Worm (Caenorhabditis elegans) whole organism, young adult: ENCODE results near the gene ctsa-1.1.

Experiments
- B0035.1 ChIP-seq: sonication (generic microtip); optimal IDR thresholded peaks from 2 replicates; lab custom pipeline; 2016; ENCODE audit warnings: missing genetic modification characterization, mild to moderate bottlenecking, missing compliant biosample characterization, missing genotype, missing genetic modification reagents
- B0336.3 ChIP-seq: fragments of 200-800 bp; sonication (Bioruptor generic); IDR thresholded peaks from 2 replicates; pipeline ENCODE4 v1.3.6; 2022; ENCODE audit warnings: missing genetic modification characterization, missing compliant biosample characterization
- D2030.7 ChIP-seq: fragments of 200-800 bp; sonication (Bioruptor generic); IDR thresholded peaks from 2 replicates; pipeline ENCODE4 v1.3.6; 2022; ENCODE audit warnings: missing genetic modification reagents, missing genetic modification characterization, missing compliant biosample characterization
- F22D6.2 ChIP-seq: sonication (generic microtip); optimal IDR thresholded peaks from 2 replicates; lab custom pipeline; 2016; ENCODE audit warnings: mild to moderate bottlenecking, missing genetic modification characterization, missing compliant biosample characterization
- F33H1.4 ChIP-seq: fragments of 200-800 bp; sonication (Bioruptor generic); IDR thresholded peaks from 2 replicates; pipeline ENCODE4 v1.3.6; 2022; ENCODE audit warnings: missing genetic modification reagents, missing genetic modification characterization, missing compliant biosample characterization
- K11D2.4 ChIP-seq: fragments of 200-800 bp; sonication (Bioruptor generic); IDR thresholded peaks from 2 replicates; pipeline ENCODE4 v1.3.6; 2022; ENCODE audit warnings: missing genetic modification reagents, missing genetic modification characterization, missing compliant biosample characterization
- ZK185.1 ChIP-seq: sonication (generic microtip); optimal IDR thresholded peaks from 2 replicates; lab custom pipeline; 2016; ENCODE audit warnings: mild to moderate bottlenecking, missing genetic modification characterization, missing compliant biosample characterization; ENCODE audit not compliant: poor library complexity, severe bottlenecking
- bed-1 ChIP-seq: fragments of 200-800 bp; sonication (Bioruptor generic); IDR thresholded peaks from 2 replicates; pipeline ENCODE4 v1.3.6; 2022; ENCODE audit warnings: missing genetic modification reagents, missing genetic modification characterization, missing compliant biosample characterization
- bed-2 ChIP-seq: fragments of 200-800 bp; sonication (Bioruptor generic); IDR thresholded peaks from 2 replicates; pipeline ENCODE4 v1.3.6; 2022; ENCODE audit warnings: missing genetic modification reagents, missing genetic modification characterization, missing compliant biosample characterization
- ccch-3 ChIP-seq: fragments of 200-800 bp; sonication (Bioruptor generic); optimal IDR thresholded peaks from 2 replicates; lab custom pipeline; 2018; ENCODE audit warnings: mild to moderate bottlenecking, missing genetic modification characterization, missing compliant biosample characterization
- cebp-2 ChIP-seq: fragments of 200-800 bp; sonication (Bioruptor generic); IDR thresholded peaks from 2 replicates; pipeline ENCODE4 v1.3.6; 2022; ENCODE audit warnings: missing genetic modification characterization, missing compliant biosample characterization
- chd-7 ChIP-seq: sonication (generic microtip); optimal IDR thresholded peaks from 2 replicates; lab custom pipeline; 2016; ENCODE audit warnings: mild to moderate bottlenecking, missing genetic modification characterization, moderate library complexity, missing compliant biosample characterization
- dox-1 ChIP-seq: fragments of 200-800 bp; sonication (Bioruptor generic); IDR thresholded peaks from 2 replicates; pipeline ENCODE4 v1.3.6; 2022; ENCODE audit warnings: missing genetic modification reagents, missing genetic modification characterization, missing compliant biosample characterization
- him-1 ChIP-seq: sonication (generic microtip); optimal IDR thresholded peaks from 2 replicates; lab custom pipeline; 2016; ENCODE audit warnings: missing genotype, missing genetic modification reagents, missing genetic modification characterization, missing compliant biosample characterization
- hlh-26 ChIP-seq: fragments of 200-800 bp; sonication (Bioruptor generic); conservative IDR thresholded peaks from 2 replicates; pipeline ENCODE4 v1.3.6; 2022; ENCODE audit warnings: missing genetic modification reagents, missing genetic modification characterization, missing compliant biosample characterization
- lag-1 ChIP-seq: fragments of 200-800 bp; sonication (Bioruptor generic); IDR thresholded peaks from 2 replicates; pipeline ENCODE4 v1.3.6; 2022; ENCODE audit warnings: missing genetic modification reagents, missing genetic modification characterization, missing compliant biosample characterization
- let-526 ChIP-seq: fragments of 200-800 bp; sonication (Bioruptor generic); IDR thresholded peaks from 2 replicates; pipeline ENCODE4 v1.3.6; 2022; ENCODE audit warnings: missing genetic modification reagents, missing genetic modification characterization, missing compliant biosample characterization
- lin-26 ChIP-seq: fragments of 200-800 bp; sonication (Bioruptor generic); IDR thresholded peaks from 2 replicates; pipeline ENCODE4 v1.3.6; 2022; ENCODE audit warnings: missing genetic modification reagents, missing genetic modification characterization, missing compliant biosample characterization
- lir-1 ChIP-seq: fragments of 200-800 bp; sonication (Bioruptor generic); conservative IDR thresholded peaks from 2 replicates; pipeline ENCODE4 v1.3.6; 2022; ENCODE audit warnings: missing genetic modification reagents, missing genetic modification characterization, missing compliant biosample characterization
- lsl-1 ChIP-seq: fragments of 200-800 bp; sonication (Bioruptor generic); optimal IDR thresholded peaks from 2 replicates; lab custom pipeline; 2018; ENCODE audit warnings: mild to moderate bottlenecking, missing genetic modification characterization, moderate library complexity, missing compliant biosample characterization
- madf-10 ChIP-seq: sonication (generic microtip); optimal IDR thresholded peaks from 2 replicates; lab custom pipeline; 2016; ENCODE audit warnings: mild to moderate bottlenecking, missing genetic modification characterization, missing compliant biosample characterization
- madf-3 ChIP-seq: fragments of 200-800 bp; sonication (Bioruptor generic); IDR thresholded peaks from 2 replicates; pipeline ENCODE4 v1.3.6; 2022; ENCODE audit warnings: missing genetic modification reagents, missing genetic modification characterization, missing compliant biosample characterization
- madf-6 ChIP-seq: fragments of 200-800 bp; sonication (Bioruptor generic); IDR thresholded peaks from 2 replicates; pipeline ENCODE4 v1.3.6; 2022; ENCODE audit warnings: missing genetic modification reagents, missing genetic modification characterization, missing compliant biosample characterization
- madf-8 ChIP-seq: fragments of 200-800 bp; sonication (Bioruptor generic); conservative IDR thresholded peaks from 2 replicates; pipeline ENCODE4 v1.3.6; 2022; ENCODE audit warnings: missing genetic modification reagents, missing genetic modification characterization, missing compliant biosample characterization
- nfya-1 ChIP-seq: sonication (generic microtip); optimal IDR thresholded peaks from 2 replicates; lab custom pipeline; 2017; ENCODE audit warnings: antibody characterized with exemption, missing compliant biosample characterization, missing genetic modification characterization, borderline replicate concordance; ENCODE audit not compliant: insufficient read depth
- nfyb-1 ChIP-seq: fragments of 200-800 bp; sonication (Bioruptor generic); IDR thresholded peaks from 2 replicates; pipeline ENCODE4 v1.3.6; 2022; ENCODE audit warnings: missing genetic modification reagents, missing genetic modification characterization, missing compliant biosample characterization
- snpc-3.4 ChIP-seq: sonication (generic microtip); optimal IDR thresholded peaks from 2 replicates; lab custom pipeline; 2017; ENCODE audit warnings: missing genetic modification characterization, mild to moderate bottlenecking, missing compliant biosample characterization, antibody characterized with exemption, moderate library complexity, missing genotype, missing genetic modification reagents
- snpc-4 ChIP-seq, 5 experiments: fragments of 150-350 bp in 1 of 5; sonication (generic microtip) in 4 of 5; optimal IDR thresholded peaks; 2 replicates each; lab custom pipeline; 2014 to 2018; ENCODE audit warnings: missing genetic modification characterization in 5 of 5, missing biosample characterization in 3 of 5, antibody characterized with exemption in 2 of 5, mild to moderate bottlenecking in 2 of 5, missing compliant biosample characterization in 2 of 5, missing genotype in 2 of 5, moderate library complexity in 2 of 5, missing genetic modification reagents in 1 of 5
- unc-62 ChIP-seq: fragments of 150-350 bp; optimal IDR thresholded peaks from 2 replicates; lab custom pipeline; 2014; ENCODE audit warnings: missing biosample characterization, missing genetic modification reagents, missing genetic modification characterization
- xnd-1 ChIP-seq: sonication (generic microtip); optimal IDR thresholded peaks from 2 replicates; lab custom pipeline; 2016; ENCODE audit warnings: missing genotype, missing genetic modification reagents, missing genetic modification characterization, missing compliant biosample characterization
- zim-3 ChIP-seq: sonication (generic microtip); optimal IDR thresholded peaks from 2 replicates; lab custom pipeline; 2017; ENCODE audit warnings: mild to moderate bottlenecking, missing genetic modification characterization, moderate library complexity, missing compliant biosample characterization
- ztf-25 ChIP-seq: fragments of 200-800 bp; sonication (Bioruptor generic); IDR thresholded peaks from 2 replicates; pipeline ENCODE4 v1.3.6; 2022; ENCODE audit warnings: missing genetic modification reagents, missing genetic modification characterization, missing compliant biosample characterization
- ztf-26 ChIP-seq: sonication (generic microtip); optimal IDR thresholded peaks from 2 replicates; lab custom pipeline; 2017; ENCODE audit warnings: missing genetic modification characterization, missing compliant biosample characterization
- ztf-28 ChIP-seq: fragments of 200-800 bp; sonication (Bioruptor generic); IDR thresholded peaks from 2 replicates; pipeline ENCODE4 v1.3.6; 2022; ENCODE audit warnings: missing genetic modification reagents, missing genetic modification characterization, missing compliant biosample characterization

The ctsa-1.1 gene

DNA sequence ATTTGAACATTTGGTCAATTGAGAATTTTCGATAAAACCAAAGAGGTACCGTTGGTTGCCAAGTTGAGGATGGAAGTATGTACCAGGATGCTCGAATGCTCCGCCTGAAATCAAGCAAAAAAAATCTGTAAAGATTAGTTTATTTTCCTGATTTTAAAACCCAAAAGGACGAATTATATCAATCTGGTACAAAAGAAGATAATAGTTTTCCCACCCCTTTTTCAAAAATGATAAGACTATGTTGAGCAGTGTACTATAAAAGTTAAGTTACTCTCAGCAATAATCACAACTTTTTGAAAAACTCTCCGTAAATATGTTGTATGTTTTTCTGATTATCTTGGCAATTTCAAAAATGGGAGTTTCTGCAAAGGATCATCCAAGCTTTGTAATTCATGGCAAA lies 21.0 kb downstream of the ctsa-1.1 start, which contains the start of gene F26G1.3:
F26G1.3 (plus strand) TSS at position 301 of the 400 bp plus-strand sequence.
- TF ChIP-seq dox-1 = no peak
- no peak for TF ChIP-seq hlh-26 (GFP tag; lab: Robert Waterston, UW)
- TF ChIP-seq ZK185.1 (tag; lab: Kevin White, UChicago) = no peak
- TF ChIP-seq let-526 (GFP tag; lab: Robert Waterston, UW) = no peak
- no peak for TF ChIP-seq nfya-1 (tag; lab: Kevin White, UChicago)
- no peak for TF ChIP-seq snpc-4 (GFP tag; optimal IDR thresholded peaks at IDR 0.05; lab: Kevin White, UChicago)
- no peak for TF ChIP-seq snpc-4 (tag; optimal IDR thresholded peaks at IDR 0.05; lab: Kevin White, UChicago)

DNA sequence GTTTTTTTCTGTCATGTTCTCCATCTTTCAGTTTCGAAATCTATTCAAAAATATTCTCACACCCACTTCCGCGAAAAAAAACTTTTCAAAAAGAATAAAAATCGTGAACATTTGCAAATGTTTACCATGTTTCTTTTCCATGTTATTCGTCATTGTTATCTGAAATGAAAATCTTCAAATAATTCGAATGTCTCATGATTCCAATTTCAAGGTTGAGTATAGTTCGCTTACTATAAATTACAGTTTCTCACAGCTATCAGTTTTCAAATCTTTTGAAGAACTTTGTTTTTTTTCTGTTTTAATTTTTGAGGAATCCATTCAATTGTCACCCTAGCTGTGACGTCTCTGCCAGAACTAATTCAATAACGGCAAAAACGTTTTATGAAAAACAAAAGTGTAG lies 22.4 kb downstream of the ctsa-1.1 start:
- no peak for TF ChIP-seq snpc-3.4 (tag; lab: Kevin White, UChicago)
- no peak for TF ChIP-seq madf-8
- TF ChIP-seq him-1 (tag; lab: Kevin White, UChicago) = no peak
- TF ChIP-seq xnd-1 (tag; lab: Kevin White, UChicago) = no peak
- TF ChIP-seq lag-1 (GFP tag; lab: Robert Waterston, UW) = no peak
- no peak for TF ChIP-seq ztf-25 (GFP tag; lab: Robert Waterston, UW)
- TF ChIP-seq ccch-3 (GFP tag; lab: Kevin White, UChicago) = no peak
- TF ChIP-seq bed-1 (GFP tag; lab: Robert Waterston, UW) = no peak
- no peak for TF ChIP-seq madf-6 (GFP tag; lab: Robert Waterston, UW)
- TF ChIP-seq lsl-1 (GFP tag; lab: Kevin White, UChicago) = no peak
- no peak for TF ChIP-seq ztf-28
- no peak for TF ChIP-seq B0035.1
- no peak for TF ChIP-seq madf-10 (tag; lab: Kevin White, UChicago)

DNA sequence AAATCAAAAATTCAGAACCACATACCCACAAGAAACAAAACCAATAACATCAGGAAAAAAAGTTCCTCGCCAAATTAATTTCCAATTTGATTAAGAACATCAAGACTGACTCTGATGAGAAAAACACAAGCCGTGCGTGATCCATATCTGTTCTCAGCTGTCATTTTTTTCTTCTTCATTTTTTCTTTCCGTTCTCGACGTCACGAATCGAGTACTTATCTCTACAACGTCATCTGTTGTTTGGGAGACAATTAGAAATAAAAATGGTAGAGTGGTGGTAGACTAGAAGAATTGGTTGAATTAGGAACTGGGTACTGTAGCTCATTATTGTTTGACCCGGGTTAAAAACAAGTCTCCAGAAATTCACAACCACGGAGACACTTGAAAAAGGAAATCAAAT lies 23.6 kb downstream of the ctsa-1.1 start:
- TF ChIP-seq ztf-26 (tag; lab: Kevin White, UChicago) (peak; percentile 6), madf-3 (GFP tag; lab: Robert Waterston, UW) (no peak), B0336.3 (no peak), lir-1 (no peak), unc-62 (no peak), K11D2.4 (GFP tag; lab: Robert Waterston, UW) (no peak), chd-7 (no peak)

DNA sequence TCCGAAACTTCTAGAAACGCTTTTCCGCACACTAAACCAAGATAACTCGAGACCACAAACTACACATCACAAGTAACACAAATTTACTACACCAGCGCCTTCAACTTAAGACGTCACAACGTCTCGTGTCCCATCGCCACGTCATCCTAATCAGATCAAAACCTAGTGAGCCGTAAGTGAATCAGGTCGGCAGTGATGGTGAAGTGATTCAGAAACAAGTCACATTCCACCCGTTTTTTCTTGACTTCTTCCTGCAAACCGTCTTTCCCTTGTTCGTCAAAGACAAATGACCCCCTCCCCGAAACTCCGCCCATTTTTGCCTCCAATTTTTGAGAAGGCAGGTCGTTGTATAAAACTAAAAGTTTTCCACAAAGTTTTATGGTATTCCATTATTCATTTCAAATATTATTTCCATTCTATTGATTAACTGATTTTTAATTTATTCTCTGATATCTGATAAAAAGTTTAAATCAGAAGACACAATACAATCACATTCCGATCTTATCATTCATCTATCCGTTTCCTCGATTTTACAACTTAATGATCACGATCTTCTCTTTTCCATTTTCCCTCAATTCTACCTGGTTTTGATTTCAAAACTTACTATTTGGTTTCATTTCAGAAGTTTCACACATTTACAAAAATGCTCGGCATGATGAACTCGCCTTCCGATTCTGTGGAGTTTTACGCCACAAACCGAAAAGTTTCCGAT lies 25.3 kb downstream of the ctsa-1.1 start, which contains the start of gene F26G1.2:
F26G1.2 (plus strand) TSS at position 508 of the 712 bp plus-strand sequence.
- peak; percentile 47; the same call in 1 of the 2 replicates for TF ChIP-seq lin-26 (GFP tag; lab: Robert Waterston, UW)
- no peak for TF ChIP-seq cebp-2 (GFP tag; lab: Robert Waterston, UW)
- TF ChIP-seq ztf-26 (tag; lab: Kevin White, UChicago) = peak; percentile 11

DNA sequence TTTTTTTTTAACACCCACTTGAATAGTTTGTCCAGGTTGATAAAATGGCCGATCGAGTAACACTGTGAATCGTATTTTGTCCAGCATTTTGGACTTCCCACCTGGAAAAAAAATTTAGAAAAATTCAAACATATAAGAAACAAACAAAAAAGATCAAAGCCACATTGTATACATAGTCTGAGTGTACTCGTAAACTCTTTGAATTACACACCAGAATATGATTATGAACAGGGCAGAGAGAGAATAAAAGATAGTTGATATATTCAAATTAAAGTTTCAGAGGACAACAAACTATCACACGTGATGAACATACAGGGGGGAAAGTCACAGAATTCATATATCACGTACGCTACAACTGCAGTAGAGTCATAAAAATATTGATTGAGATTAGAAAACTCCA lies 28.8 kb downstream of the ctsa-1.1 start, which contains the start of gene ttm-2:
ttm-2 (minus strand) TSS at position 101 of the 400 bp plus-strand sequence.
- no peak for TF ChIP-seq F33H1.4 (GFP tag; lab: Robert Waterston, UW)
- no peak for TF ChIP-seq cebp-2 (GFP tag; lab: Robert Waterston, UW)
- no peak for TF ChIP-seq bed-2
- no peak for TF ChIP-seq nfyb-1
- no peak for TF ChIP-seq zim-3 (tag; lab: Kevin White, UChicago)
- no peak for TF ChIP-seq F22D6.2
- TF ChIP-seq D2030.7 (GFP tag; lab: Robert Waterston, UW) = no peak
